Worm (Caenorhabditis elegans): ENCODE data around the gene cec-2.

Gene cec-2

DNA sequence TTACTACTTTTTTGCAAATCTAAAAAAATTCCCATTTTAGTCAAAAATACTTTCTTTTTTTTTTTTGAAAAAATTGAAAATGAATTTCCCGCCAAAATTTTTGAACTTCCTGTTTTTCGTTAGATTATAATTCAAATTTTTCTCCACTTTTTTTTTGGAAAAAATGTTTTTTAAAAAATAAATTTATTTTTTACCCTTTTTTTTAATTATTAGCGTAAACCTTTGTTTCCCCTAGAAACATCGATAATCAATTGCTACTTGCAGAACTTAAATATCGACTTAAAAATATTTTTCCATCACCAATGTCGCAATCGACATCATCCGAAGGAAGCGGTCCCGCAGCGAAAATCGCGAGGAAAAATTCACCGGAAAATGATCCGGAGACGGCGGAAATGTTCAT, at the start of gene cec-2:
TSS of gene cec-2 (plus strand) at position 301 of the 400 bp plus-strand sequence.
- TF ChIP-seq ztf-11 (tag; optimal IDR thresholded peaks at IDR 0.05) = no peak
- no peak for TF ChIP-seq elt-1 (tag; optimal IDR thresholded peaks at IDR 0.05)
- no peak for TF ChIP-seq fkh-10 (GFP tag; optimal IDR thresholded peaks at IDR 0.05)
- TF ChIP-seq nhr-25 (tag; optimal IDR thresholded peaks at IDR 0.05) = no peak

- TF ChIP-seq fos-1 (tag; optimal IDR thresholded peaks at IDR 0.05) = no peak
- no peak for TF ChIP-seq fkh-2 (tag; optimal IDR thresholded peaks at IDR 0.05)
- TF ChIP-seq fkh-10 (GFP tag; optimal IDR thresholded peaks at IDR 0.05) = no peak
- TF ChIP-seq nhr-11 (tag; optimal IDR thresholded peaks at IDR 0.05) = no peak
- TF ChIP-seq mml-1 (tag; optimal IDR thresholded peaks at IDR 0.05) = no peak
- no peak for TF ChIP-seq ztf-4 (tag; optimal IDR thresholded peaks at IDR 0.05)
- no peak for TF ChIP-seq unc-62 (GFP tag; optimal IDR thresholded peaks at IDR 0.05)
- TF ChIP-seq elt-1 (tag; optimal IDR thresholded peaks at IDR 0.05) = no peak
- no peak for TF ChIP-seq unc-39 (tag; optimal IDR thresholded peaks at IDR 0.05)
- TF ChIP-seq daf-12 (tag; optimal IDR thresholded peaks at IDR 0.05) = no peak
- TF ChIP-seq snpc-4 (tag; optimal IDR thresholded peaks at IDR 0.05) = no peak
Observed at ce11 chrIV:1120865-1121264, 49.6 kb upstream of the cec-2 start.

DNA sequence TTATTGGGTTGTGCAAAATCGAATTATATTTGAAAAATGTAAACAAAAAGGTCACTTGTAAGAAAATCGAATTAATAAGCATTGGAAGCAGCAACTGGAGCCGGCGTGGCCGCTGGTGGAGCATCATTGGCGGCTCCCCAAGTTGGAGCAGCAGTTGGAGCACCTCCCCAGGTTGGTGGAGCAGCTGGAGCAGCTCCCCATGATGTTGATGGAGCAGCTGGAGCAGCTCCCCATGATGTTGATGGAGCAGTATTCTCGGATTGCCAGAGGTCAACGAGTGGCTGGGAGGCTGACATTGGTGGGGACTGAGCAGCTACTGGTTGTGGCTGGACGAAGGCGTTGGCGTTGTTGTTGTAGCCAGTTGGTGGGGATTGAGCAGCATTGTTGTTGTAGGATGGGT, 49.0 kb upstream of the cec-2 start:
- no peak for TF ChIP-seq nfya-1 (tag; optimal IDR thresholded peaks at IDR 0.05; ENCODE audit: insufficient read depth)
- TF ChIP-seq aly-2 (tag; optimal IDR thresholded peaks at IDR 0.05) = no peak
- TF ChIP-seq nhr-25 (tag; optimal IDR thresholded peaks at IDR 0.05) = no peak
- TF ChIP-seq jun-1 (tag; optimal IDR thresholded peaks at IDR 0.05) = no peak
- TF ChIP-seq R02D3.7 (tag; optimal IDR thresholded peaks at IDR 0.05) = no peak
- TF ChIP-seq zag-1 (tag; optimal IDR thresholded peaks at IDR 0.05) = no peak
- TF ChIP-seq nhr-237 (tag; optimal IDR thresholded peaks at IDR 0.05) = no peak
- no peak for TF ChIP-seq unc-62 (GFP tag; optimal IDR thresholded peaks at IDR 0.05)
- no peak for TF ChIP-seq pqm-1 (tag; optimal IDR thresholded peaks at IDR 0.05)
- no peak for TF ChIP-seq ztf-4 (tag; optimal IDR thresholded peaks at IDR 0.05)
- no peak for TF ChIP-seq nhr-77 (tag; optimal IDR thresholded peaks at IDR 0.05)
- no peak for TF ChIP-seq tbx-2 (tag; optimal IDR thresholded peaks at IDR 0.05)

DNA sequence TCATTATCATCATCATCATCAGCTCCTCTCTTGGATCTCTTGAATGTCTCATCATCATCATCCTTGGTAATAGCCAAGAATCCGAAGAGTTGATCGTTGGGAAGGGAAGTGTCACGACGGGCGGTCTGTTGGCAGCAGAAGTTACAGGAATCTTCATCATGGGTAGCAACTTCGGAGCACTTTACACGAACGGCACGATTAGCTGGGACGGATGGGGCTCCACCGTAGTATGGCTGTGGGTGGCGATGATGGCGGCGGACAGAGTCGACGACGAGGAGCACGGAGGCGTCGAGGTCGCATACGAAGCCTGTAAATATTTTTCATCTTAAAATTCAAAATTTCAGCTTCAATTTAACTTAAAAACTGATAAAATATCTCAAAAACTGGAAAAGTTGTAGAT, 47.2 kb upstream of the cec-2 start:
- no peak for TF ChIP-seq ztf-11 (tag; optimal IDR thresholded peaks at IDR 0.05)
- TF ChIP-seq ceh-9 (tag; optimal IDR thresholded peaks at IDR 0.05) = no peak
- TF ChIP-seq R02D3.7 (tag; optimal IDR thresholded peaks at IDR 0.05) = no peak
- no peak for TF ChIP-seq jun-1 (tag; optimal IDR thresholded peaks at IDR 0.05)
- TF ChIP-seq ceh-28 (tag; optimal IDR thresholded peaks at IDR 0.05) = no peak
- TF ChIP-seq pqm-1 (tag; optimal IDR thresholded peaks at IDR 0.05) = no peak
- no peak for TF ChIP-seq nhr-77 (tag; optimal IDR thresholded peaks at IDR 0.05)
- no peak for TF ChIP-seq ama-1 (optimal IDR thresholded peaks at IDR 0.05)
- no peak for TF ChIP-seq lin-15B (tag; optimal IDR thresholded peaks at IDR 0.05)
- TF ChIP-seq elt-2 (tag; optimal IDR thresholded peaks at IDR 0.05) = no peak
- no peak for TF ChIP-seq fkh-2 (tag; optimal IDR thresholded peaks at IDR 0.05)

DNA sequence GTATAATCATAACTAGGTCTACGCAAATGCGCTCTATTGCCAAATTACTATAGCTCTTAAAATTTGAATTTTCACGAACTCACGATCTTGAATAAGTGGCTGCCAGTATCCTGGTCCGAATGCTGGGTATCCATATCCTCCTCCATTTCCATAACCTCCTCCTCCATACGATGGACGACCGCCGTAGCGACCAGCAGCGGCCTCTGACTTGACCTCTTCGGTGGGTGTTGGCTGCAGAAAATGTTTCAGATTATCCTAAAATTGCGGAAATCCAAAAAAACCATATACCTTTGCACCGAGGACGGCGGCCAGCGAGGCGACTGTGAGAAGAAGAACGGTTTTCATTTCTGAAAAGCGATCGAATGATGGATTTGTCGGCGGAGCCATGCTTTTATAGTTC, 45.8 kb upstream of the cec-2 start, which contains the start of gene perm-4:
TSS of gene perm-4 (minus strand) at position 367 of the 400 bp plus-strand sequence.
- TF ChIP-seq eor-1 (tag; optimal IDR thresholded peaks at IDR 0.05) = no peak
- no peak for TF ChIP-seq aly-2 (tag; optimal IDR thresholded peaks at IDR 0.05)
- no peak for TF ChIP-seq snpc-4 (tag; optimal IDR thresholded peaks at IDR 0.05)
- TF ChIP-seq ZK546.5 (tag; optimal IDR thresholded peaks at IDR 0.05) = no peak
- TF ChIP-seq skn-1 (tag; optimal IDR thresholded peaks at IDR 0.05) = no peak
- TF ChIP-seq unc-39 (tag; optimal IDR thresholded peaks at IDR 0.05) = no peak
- no peak for TF ChIP-seq unc-62 (GFP tag; optimal IDR thresholded peaks at IDR 0.05)
- TF ChIP-seq nhr-67 (tag; optimal IDR thresholded peaks at IDR 0.05) = no peak
- no peak for TF ChIP-seq fkh-10 (GFP tag; optimal IDR thresholded peaks at IDR 0.05)
- TF ChIP-seq egl-5 (tag; optimal IDR thresholded peaks at IDR 0.05) = no peak
- no peak for TF ChIP-seq hmg-11 (tag; optimal IDR thresholded peaks at IDR 0.05)
- no peak for TF ChIP-seq jun-1 (tag; optimal IDR thresholded peaks at IDR 0.05)
- TF ChIP-seq elt-3 (tag; optimal IDR thresholded peaks at IDR 0.05) = no peak
- no peak for TF ChIP-seq nhr-25 (tag; optimal IDR thresholded peaks at IDR 0.05)
- no peak for TF ChIP-seq ztf-11 (tag; optimal IDR thresholded peaks at IDR 0.05)
- no peak for TF ChIP-seq pha-4 (tag; optimal IDR thresholded peaks at IDR 0.05)
- TF ChIP-seq fos-1 (tag; optimal IDR thresholded peaks at IDR 0.05) = no peak
- no peak for TF ChIP-seq sea-2 (GFP tag; optimal IDR thresholded peaks at IDR 0.05)

Measured in whole organism, L3 larva.